Fruit fly (Drosophila melanogaster) ovary, adult (tissue): ENCODE results near the gene SWIP.

Experiments
- CG17801 ChIP-seq: fragments of 200-800 bp; optimal IDR thresholded peaks from 2 replicates; lab custom pipeline; 2019; ENCODE audit warnings: missing biosample characterization, mild to moderate bottlenecking, missing genetic modification characterization, moderate library complexity; ENCODE audit not compliant: partially characterized antibody

SWIP gene

dm6 chrX:16292646-16293045 lies 20.9 kb upstream of the SWIP start:
- TF ChIP-seq CG17801 (GFP tag; lab: Kevin White, UChicago): no peak

dm6 chrX:16296423-16297292 lies 16.9 kb upstream of the SWIP start, which contains the start of gene CG3632:
Gene CG3632 (plus strand): TSS chrX:16296671.
- peak; percentile 75 for TF ChIP-seq CG17801 (GFP tag; lab: Kevin White, UChicago)

dm6 chrX:16297618-16298017 lies 15.9 kb upstream of the SWIP start, which contains the start of gene ERp44:
Gene ERp44 (minus strand): TSS chrX:16297718.
- TF ChIP-seq CG17801 (GFP tag; lab: Kevin White, UChicago): no peak

- TF ChIP-seq CG17801 (GFP tag; lab: Kevin White, UChicago): no peak
Measured at dm6 chrX:16303636-16304035, 9.9 kb upstream of the SWIP start, which contains the start of gene CG3679. Gene CG3679 (plus strand): TSS chrX:16303870.

dm6 chrX:16308310-16308918 lies 5.1 kb upstream of the SWIP start, which contains the start of gene Had1:
Gene Had1 (minus strand): TSS chrX:16308667.
- no peak for TF ChIP-seq CG17801 (GFP tag; lab: Kevin White, UChicago)

- peak; percentile 25 for TF ChIP-seq CG17801 (GFP tag; lab: Kevin White, UChicago)
Measured at dm6 chrX:16308953-16309352, 4.6 kb upstream of the SWIP start.

dm6 chrX:16309764-16310163 lies 3.7 kb upstream of the SWIP start:
- TF ChIP-seq CG17801 (GFP tag; lab: Kevin White, UChicago): peak; percentile 30

dm6 chrX:16318858-16319557 lies 5.5 kb downstream of the SWIP start:
- TF ChIP-seq CG17801 (GFP tag; lab: Kevin White, UChicago): peak; percentile 63

- no peak for TF ChIP-seq CG17801 (GFP tag; lab: Kevin White, UChicago)
Measured at dm6 chrX:16319558-16319924, 6.0 kb downstream of the SWIP start.

- TF ChIP-seq CG17801 (GFP tag; lab: Kevin White, UChicago): peak; percentile 31
Measured at dm6 chrX:16320197-16320921, 6.8 kb downstream of the SWIP start, which contains the start of gene Cyp1. Gene Cyp1 (minus strand): TSS chrX:16320370.

- TF ChIP-seq CG17801 (GFP tag; lab: Kevin White, UChicago): no peak
Measured at dm6 chrX:16321037-16321436, 7.5 kb downstream of the SWIP start.

- TF ChIP-seq CG17801 (GFP tag; lab: Kevin White, UChicago): peak; percentile 27
Measured at dm6 chrX:16323063-16323462, 9.6 kb downstream of the SWIP start, which contains the start of the genes CG9917 and CG32579. Gene CG9917 (minus strand): TSS chrX:16323231. Gene CG32579 (plus strand): TSS chrX:16323286.

dm6 chrX:16323536-16323935 lies 10.0 kb downstream of the SWIP start:
- no peak for TF ChIP-seq CG17801 (GFP tag; lab: Kevin White, UChicago)

dm6 chrX:16325472-16325871 lies 12.0 kb downstream of the SWIP start, which contains the start of gene CalpC:
Gene CalpC (plus strand): TSS chrX:16325763.
- TF ChIP-seq CG17801 (GFP tag; lab: Kevin White, UChicago): no peak
